Worm (Caenorhabditis elegans): Measurements from ENCODE around the gene ntp-1.

Gene ntp-1

ce11 chrIV:7770162-7770561, 24.4 kb downstream of the ntp-1 start, which contains the start of gene rdl-1:
rdl-1 (minus strand) TSS chrIV:7770262.
- TF ChIP-seq nfya-1 (tag; optimal IDR thresholded peaks at IDR 0.05; ENCODE audit: insufficient read depth) (no peak), sea-2 (GFP tag; optimal IDR thresholded peaks at IDR 0.05) (no peak), unc-39 (tag; optimal IDR thresholded peaks at IDR 0.05) (no peak), R02D3.7 (tag; optimal IDR thresholded peaks at IDR 0.05) (no peak), zag-1 (tag; optimal IDR thresholded peaks at IDR 0.05) (no peak), daf-12 (tag; optimal IDR thresholded peaks at IDR 0.05) (no peak), tbx-2 (tag; optimal IDR thresholded peaks at IDR 0.05) (no peak), egl-5 (tag; optimal IDR thresholded peaks at IDR 0.05) (no peak), fkh-10 (GFP tag; optimal IDR thresholded peaks at IDR 0.05) (no peak), nhr-237 (tag; optimal IDR thresholded peaks at IDR 0.05) (no peak), pqm-1 (tag; optimal IDR thresholded peaks at IDR 0.05) (no peak), ceh-82 (tag; optimal IDR thresholded peaks at IDR 0.05) (no peak), mdl-1 (tag; optimal IDR thresholded peaks at IDR 0.05) (no peak), jun-1 (tag; optimal IDR thresholded peaks at IDR 0.05) (no peak), lin-15B (tag; optimal IDR thresholded peaks at IDR 0.05) (no peak), ztf-4 (tag; optimal IDR thresholded peaks at IDR 0.05) (no peak), elt-3 (tag; optimal IDR thresholded peaks at IDR 0.05) (no peak), snpc-4 (tag; optimal IDR thresholded peaks at IDR 0.05) (no peak), ztf-11 (tag; optimal IDR thresholded peaks at IDR 0.05) (no peak)

- TF ChIP-seq elt-3 (tag; optimal IDR thresholded peaks at IDR 0.05) = no peak
- TF ChIP-seq unc-39 (tag; optimal IDR thresholded peaks at IDR 0.05) = no peak
- TF ChIP-seq nhr-67 (tag; optimal IDR thresholded peaks at IDR 0.05) = no peak
- no peak for TF ChIP-seq ZK546.5 (tag; optimal IDR thresholded peaks at IDR 0.05)
- no peak for TF ChIP-seq daf-12 (tag; optimal IDR thresholded peaks at IDR 0.05)
- TF ChIP-seq ztf-11 (tag; optimal IDR thresholded peaks at IDR 0.05) = no peak
- no peak for TF ChIP-seq lsy-12 (tag; optimal IDR thresholded peaks at IDR 0.05)
- TF ChIP-seq nhr-76 (tag; optimal IDR thresholded peaks at IDR 0.05) = no peak
- no peak for TF ChIP-seq nhr-237 (tag; optimal IDR thresholded peaks at IDR 0.05)
- TF ChIP-seq nhr-77 (tag; optimal IDR thresholded peaks at IDR 0.05) = no peak
- TF ChIP-seq elt-2 (tag; optimal IDR thresholded peaks at IDR 0.05) = no peak
- TF ChIP-seq pqm-1 (tag; optimal IDR thresholded peaks at IDR 0.05) = no peak
- TF ChIP-seq egl-5 (tag; optimal IDR thresholded peaks at IDR 0.05) = no peak
- no peak for TF ChIP-seq unc-62 (GFP tag; optimal IDR thresholded peaks at IDR 0.05)
- TF ChIP-seq aly-2 (tag; optimal IDR thresholded peaks at IDR 0.05) = no peak
- TF ChIP-seq fkh-10 (GFP tag; optimal IDR thresholded peaks at IDR 0.05) = no peak
- TF ChIP-seq eor-1 (tag; optimal IDR thresholded peaks at IDR 0.05) = no peak
- TF ChIP-seq ceh-28 (tag; optimal IDR thresholded peaks at IDR 0.05) = no peak
- no peak for TF ChIP-seq lin-15B (tag; optimal IDR thresholded peaks at IDR 0.05)
- no peak for TF ChIP-seq ama-1 (optimal IDR thresholded peaks at IDR 0.05)
These were observed 30.3 kb downstream of the ntp-1 start for ce11 chrIV:7764319-7764718.

- TF ChIP-seq lsy-12 (tag; optimal IDR thresholded peaks at IDR 0.05) (no peak), hmg-11 (tag; optimal IDR thresholded peaks at IDR 0.05) (no peak), R02D3.7 (tag; optimal IDR thresholded peaks at IDR 0.05) (no peak)
These were observed 30.9 kb downstream of the ntp-1 start, which contains the start of the genes C46A5.6 and C46A5.1 for ce11 chrIV:7763748-7764147. C46A5.6 (minus strand) TSS chrIV:7763848. C46A5.1 (plus strand) TSS chrIV:7763931.

- TF ChIP-seq tbx-2 (tag; optimal IDR thresholded peaks at IDR 0.05) (no peak), ceh-82 (tag; optimal IDR thresholded peaks at IDR 0.05) (no peak), nhr-77 (tag; optimal IDR thresholded peaks at IDR 0.05) (no peak), nhr-76 (tag; optimal IDR thresholded peaks at IDR 0.05) (no peak), nhr-11 (tag; optimal IDR thresholded peaks at IDR 0.05) (no peak), lin-15B (tag; optimal IDR thresholded peaks at IDR 0.05) (no peak), ceh-9 (tag; optimal IDR thresholded peaks at IDR 0.05) (no peak), hmg-11 (tag; optimal IDR thresholded peaks at IDR 0.05) (no peak), ztf-4 (tag; optimal IDR thresholded peaks at IDR 0.05) (no peak), ceh-28 (tag; optimal IDR thresholded peaks at IDR 0.05) (no peak)
These were observed 34.5 kb downstream of the ntp-1 start, which contains the start of gene del-7 for ce11 chrIV:7760117-7760516. del-7 (plus strand) TSS chrIV:7760417.

ce11 chrIV:7759527-7759926, 35.1 kb downstream of the ntp-1 start, which contains the start of gene dsb-3:
dsb-3 (minus strand) TSS chrIV:7759627.
- TF ChIP-seq fkh-10 (GFP tag; optimal IDR thresholded peaks at IDR 0.05) = no peak
- TF ChIP-seq nhr-25 (tag; optimal IDR thresholded peaks at IDR 0.05) = no peak
- no peak for TF ChIP-seq unc-62 (GFP tag; optimal IDR thresholded peaks at IDR 0.05)
- no peak for TF ChIP-seq snpc-4 (tag; optimal IDR thresholded peaks at IDR 0.05)
- no peak for TF ChIP-seq tbx-2 (tag; optimal IDR thresholded peaks at IDR 0.05)
- TF ChIP-seq nhr-11 (tag; optimal IDR thresholded peaks at IDR 0.05) = no peak
- no peak for TF ChIP-seq pha-4 (tag; optimal IDR thresholded peaks at IDR 0.05)
- TF ChIP-seq ceh-16 (tag; optimal IDR thresholded peaks at IDR 0.05) = no peak
- no peak for TF ChIP-seq fos-1 (tag; optimal IDR thresholded peaks at IDR 0.05)
- no peak for TF ChIP-seq sea-2 (GFP tag; optimal IDR thresholded peaks at IDR 0.05)
- no peak for TF ChIP-seq unc-39 (tag; optimal IDR thresholded peaks at IDR 0.05)
- no peak for TF ChIP-seq daf-12 (tag; optimal IDR thresholded peaks at IDR 0.05)
- no peak for TF ChIP-seq skn-1 (tag; optimal IDR thresholded peaks at IDR 0.05)
- no peak for TF ChIP-seq hmg-11 (tag; optimal IDR thresholded peaks at IDR 0.05)
- TF ChIP-seq nhr-77 (tag; optimal IDR thresholded peaks at IDR 0.05) = no peak
- TF ChIP-seq aly-2 (tag; optimal IDR thresholded peaks at IDR 0.05) = no peak
- no peak for TF ChIP-seq ceh-28 (tag; optimal IDR thresholded peaks at IDR 0.05)
- TF ChIP-seq mml-1 (tag; optimal IDR thresholded peaks at IDR 0.05) = no peak
- TF ChIP-seq nhr-23 (tag; optimal IDR thresholded peaks at IDR 0.05) = no peak
- no peak for TF ChIP-seq pqm-1 (tag; optimal IDR thresholded peaks at IDR 0.05)
